In the genomic region with DNA sequence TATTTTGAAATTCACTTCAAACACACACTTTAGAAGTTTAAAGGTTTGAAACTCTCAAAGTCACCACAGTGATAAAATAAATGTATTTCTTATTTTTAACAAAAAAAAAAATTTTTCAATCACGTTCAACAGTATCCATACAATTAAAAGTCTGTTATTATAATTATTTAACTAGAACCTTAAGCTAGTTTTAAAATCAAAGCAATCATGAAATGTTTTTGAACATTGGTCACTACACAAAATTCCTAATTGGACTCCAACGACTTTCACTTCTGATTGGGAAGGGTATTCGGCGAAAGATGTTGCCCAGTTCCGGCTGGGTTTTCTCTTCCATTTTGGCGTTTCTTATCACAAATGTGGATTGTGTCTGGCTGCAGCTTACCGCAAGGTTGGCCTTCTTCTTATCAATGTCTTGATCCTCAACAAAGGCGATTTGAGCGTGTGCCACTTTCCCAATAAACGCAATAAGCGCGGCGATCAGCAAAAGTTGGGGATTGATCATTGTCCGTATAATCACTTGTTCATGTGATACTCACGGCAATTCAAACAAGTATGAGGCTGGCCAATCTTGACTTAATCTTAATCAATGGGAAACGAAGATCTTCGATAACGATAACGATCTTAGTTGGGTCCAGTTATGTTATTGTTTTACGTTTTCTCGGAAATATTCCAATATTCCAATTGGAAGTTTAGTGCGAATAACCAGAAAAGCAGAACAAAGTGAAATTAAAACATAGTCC, we compare ENCODE assay signal across 1 fruit fly cellular context.
TF ChIP-seq lines count a peak whose summit lies in the region.

No protein-coding gene starts in this region.

TF ChIP-seq in whole organism, embryonic, 481 proteins besides CTCF, POLR2A, EP300 and RAD21 (continued from another document and continues in another):
- TF ChIP-seq CG17328 (GFP tag; IDR thresholded peaks at IDR 0.05; lab: Robert Waterston, UW) (no peak), sna (GFP tag; IDR thresholded peaks at IDR 0.05; lab: Robert Waterston, UW; ENCODE audit: partially characterized antibody) (no peak), CG9876 (GFP tag; optimal IDR thresholded peaks at IDR 0.05; lab: Kevin White, UChicago) (no peak), CG4282 (GFP tag; optimal IDR thresholded peaks at IDR 0.05; lab: Kevin White, UChicago) (no peak), tna (GFP tag; IDR thresholded peaks at IDR 0.05; lab: Robert Waterston, UW; ENCODE audit: partially characterized antibody) (no peak), YL-1 (GFP tag; optimal IDR thresholded peaks at IDR 0.05; lab: Kevin White, UChicago) (no peak), Eip74EF (GFP tag; optimal IDR thresholded peaks at IDR 0.05; lab: Kevin White, UChicago) (peak in 1 of 2 experiments; percentile 39), CoRest (tag; optimal IDR thresholded peaks at IDR 0.05; lab: Kevin White, UChicago) (peak; percentile 68), HLH3B (GFP tag; IDR thresholded peaks at IDR 0.05; lab: Robert Waterston, UW) (no peak), HmgZ (tag; optimal IDR thresholded peaks at IDR 0.05; lab: Kevin White, UChicago) (no peak), p53 (GFP tag; optimal IDR thresholded peaks at IDR 0.05; lab: Kevin White, UChicago) (no peak), CG4707 (GFP tag; optimal IDR thresholded peaks at IDR 0.05; lab: Kevin White, UChicago) (no peak), Spps (tag; optimal IDR thresholded peaks at IDR 0.05; lab: Kevin White, UChicago) (no peak), Bgb (GFP tag; IDR thresholded peaks at IDR 0.05; lab: Robert Waterston, UW; ENCODE audit: partially characterized antibody) (peak; percentile 35; the same call in 1 of the 2 replicates), dmrt99B (tag; optimal IDR thresholded peaks at IDR 0.05; lab: Kevin White, UChicago) (peak; percentile 71), ems (GFP tag; optimal IDR thresholded peaks at IDR 0.05; lab: Kevin White, UChicago) (no peak), CG18599 (GFP tag; optimal IDR thresholded peaks at IDR 0.05; lab: Kevin White, UChicago) (peak; percentile 46), grau (tag; optimal IDR thresholded peaks at IDR 0.05; lab: Kevin White, UChicago) (peak; percentile 63), vnd (GFP tag; IDR thresholded peaks at IDR 0.05; lab: Robert Waterston, UW; ENCODE audit: partially characterized antibody) (no peak), odd (GFP tag; optimal IDR thresholded peaks at IDR 0.05; lab: Kevin White, UChicago) (peak; percentile 8), sens (GFP tag; lab: Kevin White, UChicago) (peak; percentile 48), Camta (GFP tag; optimal IDR thresholded peaks at IDR 0.05; lab: Kevin White, UChicago) (no peak), CG17359 (tag; optimal IDR thresholded peaks at IDR 0.05; lab: Kevin White, UChicago) (peak; percentile 22), eve (GFP tag; optimal IDR thresholded peaks at IDR 0.05; lab: Kevin White, UChicago) (no peak), CG7839 (tag; optimal IDR thresholded peaks at IDR 0.05; lab: Kevin White, UChicago) (peak; percentile 65), ato (GFP tag; IDR thresholded peaks at IDR 0.05; lab: Robert Waterston, UW; ENCODE audit: partially characterized antibody) (no peak), Dip3 (GFP tag; optimal IDR thresholded peaks at IDR 0.05; lab: Kevin White, UChicago) (no peak), NC2β (GFP tag; optimal IDR thresholded peaks at IDR 0.05; lab: Kevin White, UChicago) (no peak), ind (GFP tag; optimal IDR thresholded peaks at IDR 0.05; lab: Kevin White, UChicago) (peak; percentile 23), ATbp (GFP tag; optimal IDR thresholded peaks at IDR 0.05; lab: Kevin White, UChicago) (peak; percentile 50), zfh2 (GFP tag; optimal IDR thresholded peaks at IDR 0.05; lab: Kevin White, UChicago) (peak; percentile 7), Asciz (GFP tag; optimal IDR thresholded peaks at IDR 0.05; lab: Kevin White, UChicago) (peak; percentile 66), CG1233 (GFP tag; optimal IDR thresholded peaks at IDR 0.05; lab: Kevin White, UChicago) (peak; percentile 45), sug (tag; optimal IDR thresholded peaks at IDR 0.05; lab: Kevin White, UChicago) (no peak), CG18011 (GFP tag; optimal IDR thresholded peaks at IDR 0.05; lab: Kevin White, UChicago) (no peak), CG10565 (GFP tag; optimal IDR thresholded peaks at IDR 0.05; lab: Kevin White, UChicago) (no peak), CG10462 (GFP tag; optimal IDR thresholded peaks at IDR 0.05; lab: Kevin White, UChicago) (no peak), pho (GFP tag; optimal IDR thresholded peaks at IDR 0.05; lab: Kevin White, UChicago) (no peak), CG11093 (GFP tag; IDR thresholded peaks at IDR 0.05; lab: Robert Waterston, UW) (0 out of 3 replicates have a peak, but pooled peaks have one; percentile 37), CG3995 (GFP tag; optimal IDR thresholded peaks at IDR 0.05; lab: Kevin White, UChicago) (no peak), CG4854 (GFP tag; optimal IDR thresholded peaks at IDR 0.05; lab: Kevin White, UChicago) (no peak), CG12104 (GFP tag; optimal IDR thresholded peaks at IDR 0.05; lab: Kevin White, UChicago) (peak; percentile 52), org-1 (GFP tag; optimal IDR thresholded peaks at IDR 0.05; lab: Kevin White, UChicago) (peak; percentile 36), insv (GFP tag; optimal IDR thresholded peaks at IDR 0.05; lab: Kevin White, UChicago) (peak; percentile 83 to 98), CG34376 (GFP tag; optimal IDR thresholded peaks at IDR 0.05; lab: Kevin White, UChicago) (peak; percentile 54), CG3407 (GFP tag; optimal IDR thresholded peaks at IDR 0.05; lab: Kevin White, UChicago) (no peak), CG2120 (GFP tag; optimal IDR thresholded peaks at IDR 0.05; lab: Kevin White, UChicago) (peak; percentile 35), H15 (GFP tag; IDR thresholded peaks at IDR 0.05; lab: Robert Waterston, UW) (no peak), Elba2 (GFP tag; optimal IDR thresholded peaks at IDR 0.05; lab: Kevin White, UChicago) (peak; percentile 55), ab (GFP tag; optimal IDR thresholded peaks at IDR 0.05; lab: Kevin White, UChicago) (no peak), Abd-B (GFP tag; optimal IDR thresholded peaks at IDR 0.05; lab: Kevin White, UChicago) (peak; percentile 13), sisA (GFP tag; IDR thresholded peaks at IDR 0.05; lab: Robert Waterston, UW) (peak; percentile 26), CG7271 (tag; optimal IDR thresholded peaks at IDR 0.05; lab: Kevin White, UChicago) (no peak), CG18476 (GFP tag; optimal IDR thresholded peaks at IDR 0.05; lab: Kevin White, UChicago) (no peak), kah (GFP tag; optimal IDR thresholded peaks at IDR 0.05; lab: Kevin White, UChicago) (no peak), gcm2 (GFP tag; optimal IDR thresholded peaks at IDR 0.05; lab: Kevin White, UChicago) (no peak), Lim3 (GFP tag; IDR thresholded peaks at IDR 0.05; lab: Robert Waterston, UW) (no peak), jumu (GFP tag; optimal IDR thresholded peaks at IDR 0.05; lab: Kevin White, UChicago) (no peak), CG3847 (GFP tag; IDR thresholded peaks at IDR 0.05; lab: Robert Waterston, UW) (0 out of 2 replicates have a peak, but pooled peaks have one; percentile 9), Blimp-1 (GFP tag; optimal IDR thresholded peaks at IDR 0.05; lab: Kevin White, UChicago) (peak; percentile 56), CG12659 (GFP tag; optimal IDR thresholded peaks at IDR 0.05; lab: Kevin White, UChicago) (peak; percentile 48), Ada2b (GFP tag; IDR thresholded peaks at IDR 0.05; lab: Robert Waterston, UW) (no peak), fru (optimal IDR thresholded peaks at IDR 0.05; lab: Kevin White, UChicago) (no peak), CG10147 (GFP tag; optimal IDR thresholded peaks at IDR 0.05; lab: Kevin White, UChicago) (peak; percentile 48), slou (GFP tag; optimal IDR thresholded peaks at IDR 0.05; lab: Kevin White, UChicago) (no peak), Sry-δ (GFP tag; optimal IDR thresholded peaks at IDR 0.05; lab: Kevin White, UChicago) (no peak), HLH54F (GFP tag; optimal IDR thresholded peaks at IDR 0.05; lab: Kevin White, UChicago) (no peak), CG17186 (GFP tag; optimal IDR thresholded peaks at IDR 0.05; lab: Kevin White, UChicago) (no peak), D (optimal IDR thresholded peaks at IDR 0.05; lab: Kevin White, UChicago) (peak; percentile 92), D (GFP tag; optimal IDR thresholded peaks at IDR 0.05; lab: Kevin White, UChicago) (peak; percentile 26), nerfin-1 (tag; optimal IDR thresholded peaks at IDR 0.05; lab: Kevin White, UChicago) (no peak), phol (tag; optimal IDR thresholded peaks at IDR 0.05; lab: Kevin White, UChicago) (peak; percentile 52), CG18262 (tag; optimal IDR thresholded peaks at IDR 0.05; lab: Kevin White, UChicago) (peak; percentile 63), NFAT (GFP tag; IDR thresholded peaks at IDR 0.05; lab: Robert Waterston, UW) (no peak), PHDP (tag; optimal IDR thresholded peaks at IDR 0.05; lab: Kevin White, UChicago) (peak; percentile 33), tap (tag; optimal IDR thresholded peaks at IDR 0.05; lab: Kevin White, UChicago) (peak; percentile 2), HHEX (GFP tag; optimal IDR thresholded peaks at IDR 0.05; lab: Kevin White, UChicago) (peak; percentile 38), bcd (GFP tag; optimal IDR thresholded peaks at IDR 0.05; lab: Kevin White, UChicago) (peak; percentile 17), CG30403 (GFP tag; optimal IDR thresholded peaks at IDR 0.05; lab: Kevin White, UChicago) (peak; percentile 52), E2f2 (GFP tag; IDR thresholded peaks at IDR 0.05; lab: Robert Waterston, UW) (no peak), al (GFP tag; IDR thresholded peaks at IDR 0.05; lab: Robert Waterston, UW) (no peak), CG12942 (GFP tag; optimal IDR thresholded peaks at IDR 0.05; lab: Kevin White, UChicago) (no peak), Jarid2 (GFP tag; optimal IDR thresholded peaks at IDR 0.05; lab: Kevin White, UChicago) (no peak), ssp (GFP tag; IDR thresholded peaks at IDR 0.05; lab: Robert Waterston, UW) (no peak), CG12155 (GFP tag; optimal IDR thresholded peaks at IDR 0.05; lab: Kevin White, UChicago) (peak; percentile 19), Max (GFP tag; optimal IDR thresholded peaks at IDR 0.05; lab: Kevin White, UChicago) (peak; percentile 27), CG6683 (GFP tag; optimal IDR thresholded peaks at IDR 0.05; lab: Kevin White, UChicago) (no peak), CG30020 (tag; optimal IDR thresholded peaks at IDR 0.05; lab: Kevin White, UChicago) (no peak), Mrtf (GFP tag; IDR thresholded peaks at IDR 0.05; lab: Robert Waterston, UW) (no peak), seq (GFP tag; IDR thresholded peaks at IDR 0.05; lab: Robert Waterston, UW) (no peak), CG2875 (GFP tag; optimal IDR thresholded peaks at IDR 0.05; lab: Kevin White, UChicago) (peak; percentile 47), Sox100B (GFP tag; optimal IDR thresholded peaks at IDR 0.05; lab: Kevin White, UChicago) (peak; percentile 71), mirr (GFP tag; optimal IDR thresholded peaks at IDR 0.05; lab: Kevin White, UChicago) (no peak), CG12769 (tag; optimal IDR thresholded peaks at IDR 0.05; lab: Kevin White, UChicago) (no peak), CG15696 (tag; optimal IDR thresholded peaks at IDR 0.05; lab: Kevin White, UChicago) (no peak), CG15269 (tag; optimal IDR thresholded peaks at IDR 0.05; lab: Kevin White, UChicago) (peak; percentile 64), Antp (GFP tag; optimal IDR thresholded peaks at IDR 0.05; lab: Kevin White, UChicago) (no peak), CG9932 (GFP tag; IDR thresholded peaks at IDR 0.05; lab: Robert Waterston, UW) (no peak), lilli (GFP tag; optimal IDR thresholded peaks at IDR 0.05; lab: Kevin White, UChicago) (peak; percentile 23), CG7786 (GFP tag; optimal IDR thresholded peaks at IDR 0.05; lab: Kevin White, UChicago) (no peak), nerfin-2 (GFP tag; IDR thresholded peaks at IDR 0.05; lab: Robert Waterston, UW; ENCODE audit: partially characterized antibody) (peak; percentile 47; the same call in 1 of the 2 replicates), CG6765 (GFP tag; optimal IDR thresholded peaks at IDR 0.05; lab: Kevin White, UChicago) (no peak), H2.0 (GFP tag; IDR thresholded peaks at IDR 0.05; lab: Robert Waterston, UW) (no peak), lbe (GFP tag; optimal IDR thresholded peaks at IDR 0.05; lab: Kevin White, UChicago) (peak; percentile 39), chinmo (GFP tag; IDR thresholded peaks at IDR 0.05; lab: Robert Waterston, UW; ENCODE audit: partially characterized antibody) (no peak), cg (GFP tag; optimal IDR thresholded peaks at IDR 0.05; lab: Kevin White, UChicago) (no peak), jigr1 (GFP tag; IDR thresholded peaks at IDR 0.05; lab: Robert Waterston, UW) (no peak), CG10267 (tag; optimal IDR thresholded peaks at IDR 0.05; lab: Kevin White, UChicago) (peak; percentile 12), trh (GFP tag; optimal IDR thresholded peaks at IDR 0.05; lab: Kevin White, UChicago) (no peak), Meics (GFP tag; optimal IDR thresholded peaks at IDR 0.05; lab: Kevin White, UChicago) (peak; percentile 67), CG8388 (GFP tag; optimal IDR thresholded peaks at IDR 0.05; lab: Kevin White, UChicago) (peak; percentile 30), CG6272 (GFP tag; IDR thresholded peaks at IDR 0.05; lab: Robert Waterston, UW) (no peak), CG11504 (tag; optimal IDR thresholded peaks at IDR 0.05; lab: Kevin White, UChicago) (peak; percentile 74), Optix (GFP tag; IDR thresholded peaks at IDR 0.05; lab: Robert Waterston, UW) (no peak), Pdp1 (GFP tag; optimal IDR thresholded peaks at IDR 0.05; lab: Kevin White, UChicago) (no peak), zfh1 (GFP tag; IDR thresholded peaks at IDR 0.05; lab: Robert Waterston, UW) (no peak), CG2678 (tag; optimal IDR thresholded peaks at IDR 0.05; lab: Kevin White, UChicago) (peak; percentile 75), Xbp1 (GFP tag; optimal IDR thresholded peaks at IDR 0.05; lab: Kevin White, UChicago) (peak; percentile 19), tin (GFP tag; optimal IDR thresholded peaks at IDR 0.05; lab: Kevin White, UChicago) (no peak), slbo (GFP tag; IDR thresholded peaks at IDR 0.05; lab: Robert Waterston, UW) (peak; percentile 39), CG15479 (GFP tag; optimal IDR thresholded peaks at IDR 0.05; lab: Kevin White, UChicago) (no peak), CG7556 (GFP tag; optimal IDR thresholded peaks at IDR 0.05; lab: Kevin White, UChicago) (peak; percentile 64), CG6689 (GFP tag; IDR thresholded peaks at IDR 0.05; lab: Robert Waterston, UW) (0 out of 2 replicates have a peak, but pooled peaks have one; percentile 22), dimm (GFP tag; IDR thresholded peaks at IDR 0.05; lab: Robert Waterston, UW) (no peak), CG4360 (GFP tag; IDR thresholded peaks at IDR 0.05; lab: Robert Waterston, UW) (no peak), Fer3 (tag; optimal IDR thresholded peaks at IDR 0.05; lab: Kevin White, UChicago) (peak; percentile 10)
